Worm (Caenorhabditis elegans) whole organism, L3 larva: ENCODE results near the gene T14G8.3.

ENCODE experiments used
- ZK546.5 ChIP-seq: sonication (generic microtip); optimal IDR thresholded peaks from 2 replicates; lab custom pipeline; 2017; ENCODE audit warnings: missing biosample characterization, missing genetic modification characterization
- aly-2 ChIP-seq: fragments of 150-350 bp; optimal IDR thresholded peaks from 2 replicates; lab custom pipeline; 2014; ENCODE audit warnings: missing biosample characterization, missing genetic modification characterization
- ama-1 ChIP-seq: fragments of 150-350 bp; optimal IDR thresholded peaks from 2 replicates; lab custom pipeline; 2018
- elt-1 ChIP-seq: fragments of 150-350 bp; optimal IDR thresholded peaks from 2 replicates; lab custom pipeline; 2014; ENCODE audit warnings: missing biosample characterization, missing genetic modification characterization
- nhr-11 ChIP-seq: fragments of 150-350 bp; optimal IDR thresholded peaks from 2 replicates; lab custom pipeline; 2014; ENCODE audit warnings: missing biosample characterization, missing genetic modification characterization
- nhr-12 ChIP-seq: fragments of 150-350 bp; optimal IDR thresholded peaks from 2 replicates; lab custom pipeline; 2014; ENCODE audit warnings: missing biosample characterization, missing genetic modification characterization
- pha-4 ChIP-seq: fragments of 150-350 bp; optimal IDR thresholded peaks from 2 replicates; lab custom pipeline; 2014; ENCODE audit warnings: missing biosample characterization, missing genetic modification reagents, missing genetic modification characterization
- snpc-4 ChIP-seq: fragments of 150-350 bp; optimal IDR thresholded peaks from 2 replicates; lab custom pipeline; 2014; ENCODE audit warnings: missing biosample characterization, missing genetic modification characterization
- unc-62 ChIP-seq: fragments of 150-350 bp; sonication (generic microtip); optimal IDR thresholded peaks from 4 replicates; lab custom pipeline; 2014; ENCODE audit warnings: missing biosample characterization, missing genetic modification reagents, missing genetic modification characterization

DNA sequence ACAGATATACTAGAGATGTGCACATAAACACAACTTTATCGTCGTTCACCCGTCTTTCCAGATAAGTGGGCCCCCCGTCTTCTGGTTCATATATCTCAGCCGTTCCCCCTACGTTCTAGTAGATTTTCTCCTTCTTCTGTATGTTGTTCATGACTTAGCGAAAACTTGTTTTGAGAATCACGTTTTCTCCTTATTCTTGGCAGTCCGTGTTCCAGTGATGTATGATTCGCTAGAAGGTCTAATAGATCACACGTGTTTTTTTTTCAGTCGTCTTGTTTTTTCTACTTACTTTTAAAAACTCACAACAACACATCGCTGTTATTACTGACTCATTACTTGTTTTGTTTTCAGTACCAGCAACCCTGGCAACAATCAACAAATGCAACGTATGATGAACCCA lies 54.0 kb downstream of the T14G8.3 start:
- TF ChIP-seq ZK546.5 (tag; lab: Kevin White, UChicago) (no peak), nhr-11 (tag; lab: Kevin White, UChicago) (no peak), nhr-12 (tag; lab: Kevin White, UChicago) (no peak), ama-1 (no peak), unc-62 (GFP tag; lab: Kevin White, UChicago) (no peak), pha-4 (tag; lab: Kevin White, UChicago) (no peak), aly-2 (tag; lab: Kevin White, UChicago) (no peak), snpc-4 (tag; lab: Kevin White, UChicago) (no peak), elt-1 (no peak)
